Fruit fly (Drosophila melanogaster): ENCODE data around the gene GC2.

DNA sequence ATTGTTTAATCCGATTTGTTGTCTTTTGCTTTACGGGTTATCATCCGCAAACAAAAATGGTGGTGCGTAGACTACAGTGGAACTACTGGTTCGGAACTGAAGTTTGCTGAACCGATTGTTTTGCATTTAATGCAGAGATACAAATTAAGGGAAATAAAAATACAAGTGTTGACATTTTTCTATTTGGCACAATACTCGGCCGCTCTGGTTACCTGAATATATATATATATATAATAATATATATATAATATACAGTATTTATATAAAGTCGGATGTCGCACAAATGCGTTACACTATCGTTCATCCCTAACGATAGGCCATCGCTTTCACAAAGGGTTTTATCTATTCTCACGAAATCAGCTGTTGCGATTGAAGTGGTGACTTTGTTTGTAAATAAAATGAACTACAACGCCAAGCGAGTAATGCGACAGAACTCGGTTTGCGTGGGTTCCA lies 45.4 kb downstream of the GC2 start, which contains the start of the genes DCAF12 and Spt3:
- TF ChIP-seq EcR (GFP tag; optimal IDR thresholded peaks at IDR 0.05) = no peak
- TF ChIP-seq CG9948 (tag; optimal IDR thresholded peaks at IDR 0.05) = no peak
- TF ChIP-seq CG17806 (tag; optimal IDR thresholded peaks at IDR 0.05) = peak; percentile 32
- TF ChIP-seq Snoo (tag; optimal IDR thresholded peaks at IDR 0.05) = no peak
